Worm (Caenorhabditis elegans): ENCODE results near the gene C05B5.5.

- no peak for TF ChIP-seq php-3 (GFP tag; IDR thresholded peaks at IDR 0.05)
- TF ChIP-seq lin-39 (tag; optimal IDR thresholded peaks at IDR 0.05), result no peak
- no peak for TF ChIP-seq R02D3.7 (tag; optimal IDR thresholded peaks at IDR 0.05)
- TF ChIP-seq aly-2 (tag; optimal IDR thresholded peaks at IDR 0.05), result no peak
- no peak for TF ChIP-seq nhr-25 (tag; optimal IDR thresholded peaks at IDR 0.05; ENCODE audit: borderline replicate concordance, insufficient read depth)
- no peak for TF ChIP-seq egl-43 (GFP tag; IDR thresholded peaks at IDR 0.05)
- no peak for TF ChIP-seq fos-1 (tag; optimal IDR thresholded peaks at IDR 0.05)
- no peak for TF ChIP-seq zag-1 (tag; optimal IDR thresholded peaks at IDR 0.05)
- no peak for TF ChIP-seq zip-11 (GFP tag; IDR thresholded peaks at IDR 0.05)
- peak in 1 of 2 experiments; percentile 63 for TF ChIP-seq unc-62 (GFP tag; optimal IDR thresholded peaks at IDR 0.05 in 1 of 2)
- no peak for TF ChIP-seq unc-62 (tag; optimal IDR thresholded peaks at IDR 0.05)
These were observed 44.3 kb upstream of the C05B5.5 start, which contains the start of gene alx-1 for ce11 chrIII:9956665-9957401.

All from whole organism, L4 larva.